Worm (Caenorhabditis elegans): Measurements from ENCODE around the gene parg-1.

DNA sequence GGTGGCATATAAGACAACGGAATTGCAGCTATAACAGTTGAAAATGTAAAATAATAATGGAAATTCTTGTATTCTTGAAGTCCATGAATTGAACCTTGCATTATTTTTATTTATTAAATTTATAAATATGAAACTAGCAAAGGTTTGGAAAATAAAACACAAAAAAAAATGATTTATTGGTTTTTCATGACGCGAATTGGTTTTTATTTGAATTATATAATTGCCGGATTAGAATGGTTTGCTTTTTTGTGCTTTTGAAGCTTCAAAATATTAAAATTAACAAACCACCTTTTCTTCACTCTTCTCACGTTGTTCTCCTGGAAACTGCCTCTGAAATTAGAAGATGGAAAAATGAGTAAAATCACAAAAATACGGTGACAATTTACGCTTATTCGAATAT lies 44.1 kb downstream of the parg-1 start, which contains the start of gene sru-35:
- no peak for TF ChIP-seq F13C5.2 (tag; optimal IDR thresholded peaks at IDR 0.05)
- TF ChIP-seq ceh-13 (GFP tag; optimal IDR thresholded peaks at IDR 0.05) = no peak
- TF ChIP-seq ets-7 (tag; optimal IDR thresholded peaks at IDR 0.05) = no peak
- TF ChIP-seq flt-1 (GFP tag; IDR thresholded peaks at IDR 0.05) = no peak
- TF ChIP-seq ama-1 (optimal IDR thresholded peaks at IDR 0.05) = no peak

All from whole organism, early embryonic.